Fruit fly (Drosophila melanogaster): Measurements from ENCODE around the gene Gal.

The Gal gene

DNA sequence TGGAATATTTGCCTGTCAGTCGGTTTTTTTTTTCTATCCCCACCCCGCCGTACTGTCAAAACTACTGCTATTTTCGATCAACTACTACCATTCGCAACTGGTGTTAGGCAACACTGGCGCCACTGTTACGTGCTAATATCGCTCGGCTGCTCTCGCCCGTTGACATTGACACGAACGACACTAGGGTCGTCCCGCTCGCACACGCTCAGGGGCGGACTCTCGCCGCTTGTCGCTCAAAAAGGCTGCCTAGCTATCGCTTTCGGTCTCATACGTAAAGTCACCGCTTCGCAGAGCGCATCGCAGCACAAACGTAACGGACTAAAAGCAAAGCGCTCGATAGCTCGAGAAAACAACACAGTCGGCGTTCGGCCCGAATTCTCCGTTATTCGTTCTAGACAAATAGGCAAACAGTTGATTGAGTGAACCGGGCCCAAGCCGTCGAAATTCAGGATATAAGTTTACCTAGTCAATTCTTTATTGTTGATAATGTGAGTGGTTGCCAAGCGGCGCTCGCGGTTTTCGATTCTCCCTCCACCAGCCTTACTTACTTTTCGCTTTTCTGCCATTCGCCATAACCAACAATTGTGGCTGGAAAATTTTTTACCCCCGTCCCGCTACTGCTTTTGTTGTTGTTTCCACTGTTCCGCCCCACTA lies 24.2 kb downstream of the Gal start (continued):
- TF ChIP-seq sob (GFP tag; IDR thresholded peaks at IDR 0.05), result no peak
- TF ChIP-seq ap (GFP tag; IDR thresholded peaks at IDR 0.05), result no peak
- TF ChIP-seq Lpt (GFP tag; optimal IDR thresholded peaks at IDR 0.05), result no peak
- no peak for TF ChIP-seq BtbVII (GFP tag; optimal IDR thresholded peaks at IDR 0.05)
- TF ChIP-seq CG7271 (tag; optimal IDR thresholded peaks at IDR 0.05), result no peak
- no peak for TF ChIP-seq CG10959 (GFP tag; IDR thresholded peaks at IDR 0.05)
- TF ChIP-seq CrebB (tag; optimal IDR thresholded peaks at IDR 0.05), result peak; percentile 20
- no peak for TF ChIP-seq jigr1 (GFP tag; IDR thresholded peaks at IDR 0.05)
- peak; percentile 51 for TF ChIP-seq CG12155 (GFP tag; optimal IDR thresholded peaks at IDR 0.05)
- peak; percentile 26 for TF ChIP-seq kni (GFP tag; optimal IDR thresholded peaks at IDR 0.05)
- TF ChIP-seq onecut (GFP tag; IDR thresholded peaks at IDR 0.05), result peak; percentile 56
- TF ChIP-seq ERR (GFP tag; optimal IDR thresholded peaks at IDR 0.05), result peak; percentile 53
- peak; percentile 19 for TF ChIP-seq CG30403 (GFP tag; optimal IDR thresholded peaks at IDR 0.05)
- peak; percentile 93 for TF ChIP-seq CG8478 (optimal IDR thresholded peaks at IDR 0.05)
- TF ChIP-seq Ssrp (tag; optimal IDR thresholded peaks at IDR 0.05), result no peak
- no peak for TF ChIP-seq CG32767 (GFP tag; IDR thresholded peaks at IDR 0.05)
- TF ChIP-seq stwl (tag; optimal IDR thresholded peaks at IDR 0.05), result peak; percentile 51
- TF ChIP-seq esg (GFP tag; conservative IDR thresholded peaks at IDR 0.05), result no peak
- no peak for TF ChIP-seq NFAT (GFP tag; IDR thresholded peaks at IDR 0.05)
- no peak for TF ChIP-seq CG12299 (tag; optimal IDR thresholded peaks at IDR 0.05)
- TF ChIP-seq CG31388 (GFP tag; optimal IDR thresholded peaks at IDR 0.05), result no peak
- TF ChIP-seq CG7556 (GFP tag; optimal IDR thresholded peaks at IDR 0.05), result peak; percentile 12
- peak; percentile 42 for TF ChIP-seq grau (tag; optimal IDR thresholded peaks at IDR 0.05)
- TF ChIP-seq CG5245 (GFP tag; optimal IDR thresholded peaks at IDR 0.05), result no peak
- no peak for TF ChIP-seq fd102C (GFP tag; optimal IDR thresholded peaks at IDR 0.05)
- TF ChIP-seq Lim3 (GFP tag; IDR thresholded peaks at IDR 0.05), result no peak
- TF ChIP-seq CG13424 (tag; optimal IDR thresholded peaks at IDR 0.05), result peak; percentile 31
- peak; percentile 52 for TF ChIP-seq CG12659 (GFP tag; optimal IDR thresholded peaks at IDR 0.05)
- TF ChIP-seq Side (GFP tag; optimal IDR thresholded peaks at IDR 0.05), result peak; percentile 33
- peak; percentile 89 for TF ChIP-seq Nf-YC (tag; optimal IDR thresholded peaks at IDR 0.05)
- TF ChIP-seq ci (GFP tag; IDR thresholded peaks at IDR 0.05), result no peak
- no peak for TF ChIP-seq gt (GFP tag; IDR thresholded peaks at IDR 0.05)
- peak; percentile 53 for TF ChIP-seq Hmr (GFP tag; optimal IDR thresholded peaks at IDR 0.05)
- TF ChIP-seq jumu (GFP tag; optimal IDR thresholded peaks at IDR 0.05), result peak; percentile 45
- no peak for TF ChIP-seq az2 (GFP tag; optimal IDR thresholded peaks at IDR 0.05)
- no peak for TF ChIP-seq Aef1 (GFP tag; IDR thresholded peaks at IDR 0.05)
- no peak for TF ChIP-seq Elba2 (GFP tag; optimal IDR thresholded peaks at IDR 0.05)
- peak; percentile 26 for TF ChIP-seq fu2 (GFP tag; optimal IDR thresholded peaks at IDR 0.05)
- no peak for TF ChIP-seq Usf (GFP tag; optimal IDR thresholded peaks at IDR 0.05)
- TF ChIP-seq CG7745 (tag; optimal IDR thresholded peaks at IDR 0.05), result no peak
- TF ChIP-seq dpn (GFP tag; optimal IDR thresholded peaks at IDR 0.05), result peak; percentile 31 to 59
- TF ChIP-seq mirr (GFP tag; optimal IDR thresholded peaks at IDR 0.05), result peak; percentile 72
- peak; percentile 78 for TF ChIP-seq CG15601 (tag; optimal IDR thresholded peaks at IDR 0.05)
- no peak for TF ChIP-seq CG14860 (GFP tag; IDR thresholded peaks at IDR 0.05; ENCODE audit: partially characterized antibody)
- no peak for TF ChIP-seq tio (GFP tag; optimal IDR thresholded peaks at IDR 0.05)
- TF ChIP-seq NC2β (GFP tag; optimal IDR thresholded peaks at IDR 0.05), result no peak
- peak; percentile 33 for TF ChIP-seq NK7.1 (GFP tag; optimal IDR thresholded peaks at IDR 0.05)
- TF ChIP-seq eve (GFP tag; optimal IDR thresholded peaks at IDR 0.05), result no peak
- peak; percentile 15 for TF ChIP-seq CG17912 (GFP tag; optimal IDR thresholded peaks at IDR 0.05)
- TF ChIP-seq grn (GFP tag; optimal IDR thresholded peaks at IDR 0.05), result peak; percentile 36
- TF ChIP-seq CG17361 (GFP tag; IDR thresholded peaks at IDR 0.05), result no peak
- no peak for TF ChIP-seq Hr39 (optimal IDR thresholded peaks at IDR 0.05)

All from whole organism, embryonic.